Worm (Caenorhabditis elegans) whole organism, L2 larva: Measurements from ENCODE around the gene dhcr-24.

Experiments
- C34F6.9 ChIP-seq: fragments of 150-350 bp; optimal IDR thresholded peaks from 2 replicates; lab custom pipeline; 2014; ENCODE audit warnings: missing biosample characterization, missing genetic modification characterization
- F13H6.1 ChIP-seq: sonication (generic microtip); optimal IDR thresholded peaks from 2 replicates; lab custom pipeline; 2016; ENCODE audit warnings: missing genetic modification characterization, missing compliant biosample characterization
- R02D3.7 ChIP-seq: fragments of 150-350 bp; optimal IDR thresholded peaks from 2 replicates; lab custom pipeline; 2014; ENCODE audit warnings: missing biosample characterization, missing genetic modification characterization
- Y55F3AM.14 ChIP-seq: fragments of 200-800 bp; sonication (Bioruptor generic); optimal IDR thresholded peaks from 2 replicates; lab custom pipeline; 2018; ENCODE audit warnings: mild to moderate bottlenecking, missing genetic modification characterization, missing compliant biosample characterization
- aly-2 ChIP-seq: fragments of 150-350 bp; optimal IDR thresholded peaks from 2 replicates; lab custom pipeline; 2014; ENCODE audit warnings: missing biosample characterization, missing genetic modification characterization
- ama-1 ChIP-seq: fragments of 150-350 bp; optimal IDR thresholded peaks from 2 replicates; lab custom pipeline; 2018; ENCODE audit warnings: inconsistent platforms
- blmp-1 ChIP-seq: sonication (generic microtip); optimal IDR thresholded peaks from 2 replicates; lab custom pipeline; 2017; ENCODE audit warnings: missing genetic modification characterization, mild to moderate bottlenecking, missing compliant biosample characterization, antibody characterized with exemption, moderate library complexity; ENCODE audit not compliant: insufficient read depth
- ceh-16 ChIP-seq: fragments of 150-350 bp; optimal IDR thresholded peaks from 2 replicates; lab custom pipeline; 2014; ENCODE audit warnings: missing biosample characterization, missing genetic modification characterization
- crh-2 ChIP-seq: sonication (generic microtip); optimal IDR thresholded peaks from 2 replicates; lab custom pipeline; 2017; ENCODE audit warnings: missing biosample characterization, missing genetic modification characterization
- dmd-4 ChIP-seq: sonication (generic microtip); optimal IDR thresholded peaks from 2 replicates; lab custom pipeline; 2017; ENCODE audit warnings: missing biosample characterization, missing genetic modification characterization
- egl-27 ChIP-seq: sonication (generic microtip); optimal IDR thresholded peaks from 3 replicates; lab custom pipeline; 2017; ENCODE audit warnings: missing biosample characterization, missing genetic modification reagents, missing genetic modification characterization
- elt-1 ChIP-seq: fragments of 150-350 bp; optimal IDR thresholded peaks from 2 replicates; lab custom pipeline; 2014; ENCODE audit warnings: missing biosample characterization, missing genetic modification characterization
- fos-1 ChIP-seq: fragments of 150-350 bp; optimal IDR thresholded peaks from 2 replicates; lab custom pipeline; 2014; ENCODE audit warnings: missing biosample characterization, missing genetic modification characterization
- lin-11 ChIP-seq: fragments of 150-350 bp; sonication (generic microtip); optimal IDR thresholded peaks from 2 replicates; lab custom pipeline; 2014; ENCODE audit warnings: missing biosample characterization, missing genetic modification characterization, inconsistent platforms, mixed read lengths
- lin-13 ChIP-seq: fragments of 150-350 bp; optimal IDR thresholded peaks from 2 replicates; lab custom pipeline; 2014; ENCODE audit warnings: missing biosample characterization, missing genetic modification reagents, missing genetic modification characterization
- lin-39 ChIP-seq: fragments of 150-350 bp; optimal IDR thresholded peaks from 2 replicates; lab custom pipeline; 2014; ENCODE audit warnings: missing biosample characterization, missing genetic modification reagents, missing genetic modification characterization
- lsy-2 ChIP-seq, 2 experiments: fragments of 150-350 bp in 1 of 2; sonication (generic microtip) in 1 of 2; optimal IDR thresholded peaks; 2 replicates each; lab custom pipeline; 2014 to 2017; ENCODE audit warnings: missing biosample characterization in 2 of 2, missing genetic modification characterization in 2 of 2
- mab-5 ChIP-seq: fragments of 150-350 bp; optimal IDR thresholded peaks from 2 replicates; lab custom pipeline; 2014; ENCODE audit warnings: missing biosample characterization, missing genetic modification characterization
- mdl-1 ChIP-seq, 2 experiments: fragments of 150-350 bp in 1 of 2; sonication (generic microtip) in 1 of 2; optimal IDR thresholded peaks; 2 replicates each; lab custom pipeline; 2017; ENCODE audit warnings: missing biosample characterization in 2 of 2, missing genetic modification characterization in 2 of 2
- nhr-10 ChIP-seq: sonication (generic microtip); optimal IDR thresholded peaks from 2 replicates; lab custom pipeline; 2017; ENCODE audit warnings: missing biosample characterization, missing genetic modification characterization
- nhr-11 ChIP-seq: fragments of 150-350 bp; optimal IDR thresholded peaks from 2 replicates; lab custom pipeline; 2014; ENCODE audit warnings: missing biosample characterization, missing genetic modification characterization
- nhr-12 ChIP-seq: fragments of 150-350 bp; optimal IDR thresholded peaks from 2 replicates; lab custom pipeline; 2014; ENCODE audit warnings: missing biosample characterization, missing genetic modification characterization
- nhr-129 ChIP-seq: fragments of 150-350 bp; optimal IDR thresholded peaks from 2 replicates; lab custom pipeline; 2014; ENCODE audit warnings: missing biosample characterization, missing genetic modification characterization
- nhr-21 ChIP-seq: fragments of 150-350 bp; optimal IDR thresholded peaks from 2 replicates; lab custom pipeline; 2014; ENCODE audit warnings: missing biosample characterization, missing genetic modification characterization
- nhr-23 ChIP-seq: fragments of 150-350 bp; optimal IDR thresholded peaks from 2 replicates; lab custom pipeline; 2014; ENCODE audit warnings: missing biosample characterization, missing genetic modification reagents, missing genetic modification characterization
- nhr-237 ChIP-seq: fragments of 150-350 bp; optimal IDR thresholded peaks from 2 replicates; lab custom pipeline; 2014; ENCODE audit warnings: missing biosample characterization, missing genetic modification characterization
- nhr-25 ChIP-seq: fragments of 150-350 bp; sonication (generic microtip); optimal IDR thresholded peaks from 3 replicates; lab custom pipeline; 2014; ENCODE audit warnings: missing biosample characterization, missing genetic modification characterization
- nhr-6 ChIP-seq: fragments of 150-350 bp; optimal IDR thresholded peaks from 2 replicates; lab custom pipeline; 2014; ENCODE audit warnings: missing biosample characterization, missing genetic modification characterization
- sem-4 ChIP-seq: fragments of 150-350 bp; optimal IDR thresholded peaks from 2 replicates; lab custom pipeline; 2014; ENCODE audit warnings: missing biosample characterization, missing genetic modification reagents, missing genetic modification characterization
- skn-1 ChIP-seq: sonication (generic microtip); optimal IDR thresholded peaks from 2 replicates; lab custom pipeline; 2017; ENCODE audit warnings: missing biosample characterization, missing genetic modification characterization
- sma-3 ChIP-seq: sonication (generic microtip); optimal IDR thresholded peaks from 2 replicates; lab custom pipeline; 2016; ENCODE audit warnings: missing genetic modification reagents, missing genetic modification characterization, missing compliant biosample characterization
- sma-9 ChIP-seq, 2 experiments: fragments of 150-350 bp in 1 of 2; sonication (generic microtip) in 1 of 2; optimal IDR thresholded peaks; 2 replicates each; lab custom pipeline; 2014 to 2016; ENCODE audit warnings: missing genetic modification characterization in 2 of 2, mild to moderate bottlenecking in 1 of 2, missing biosample characterization in 1 of 2, missing compliant biosample characterization in 1 of 2, missing genetic modification reagents in 1 of 2, moderate library complexity in 1 of 2
- snpc-4 ChIP-seq: fragments of 150-350 bp; optimal IDR thresholded peaks from 2 replicates; lab custom pipeline; 2014; ENCODE audit warnings: missing biosample characterization, missing genetic modification characterization
- unc-39 ChIP-seq: fragments of 150-350 bp; optimal IDR thresholded peaks from 2 replicates; lab custom pipeline; 2014; ENCODE audit warnings: missing biosample characterization, missing genetic modification characterization
- unc-55 ChIP-seq: fragments of 150-350 bp; sonication (generic microtip); optimal IDR thresholded peaks from 3 replicates; lab custom pipeline; 2014; ENCODE audit warnings: missing biosample characterization, missing genetic modification reagents, missing genetic modification characterization
- unc-62 ChIP-seq: fragments of 150-350 bp; optimal IDR thresholded peaks from 2 replicates; lab custom pipeline; 2014; ENCODE audit warnings: missing biosample characterization, missing genetic modification reagents, missing genetic modification characterization
- zag-1 ChIP-seq: fragments of 150-350 bp; optimal IDR thresholded peaks from 2 replicates; lab custom pipeline; 2014; ENCODE audit warnings: missing biosample characterization, missing genetic modification characterization
- ztf-11 ChIP-seq: sonication (generic microtip); optimal IDR thresholded peaks from 2 replicates; lab custom pipeline; 2017; ENCODE audit warnings: missing biosample characterization, missing genetic modification characterization

dhcr-24 gene

ce11 chrX:2596605-2597004 lies 32.7 kb upstream of the dhcr-24 start:
- peak; percentile 36 for TF ChIP-seq sma-9 (GFP tag; optimal IDR thresholded peaks at IDR 0.05; lab: Kevin White, UChicago)
- no peak for TF ChIP-seq sma-9 (tag; optimal IDR thresholded peaks at IDR 0.05; lab: Kevin White, UChicago)
- TF ChIP-seq nhr-23 (tag; lab: Kevin White, UChicago) = no peak
- peak in 1 of 2 experiments; percentile 52 for TF ChIP-seq lsy-2 (tag; optimal IDR thresholded peaks at IDR 0.05; lab: Kevin White, UChicago)
- no peak for TF ChIP-seq ztf-11 (tag; lab: Kevin White, UChicago)
- TF ChIP-seq crh-2 = peak; percentile 8
- no peak for TF ChIP-seq ama-1
- peak; percentile 59 for TF ChIP-seq nhr-21 (tag; lab: Kevin White, UChicago)
- TF ChIP-seq nhr-6 = peak; percentile 57

- TF ChIP-seq skn-1 (tag; lab: Kevin White, UChicago) = no peak
- no peak for TF ChIP-seq nhr-11 (tag; lab: Kevin White, UChicago)
- no peak for TF ChIP-seq crh-2
- TF ChIP-seq blmp-1 (tag; lab: Kevin White, UChicago) = no peak
- no peak for TF ChIP-seq dmd-4 (tag; lab: Kevin White, UChicago)
- no peak for TF ChIP-seq lin-39
- no peak for TF ChIP-seq sma-3 (GFP tag; lab: Kevin White, UChicago)
- TF ChIP-seq aly-2 (tag; lab: Kevin White, UChicago) = no peak
- TF ChIP-seq egl-27 (tag; lab: Kevin White, UChicago) = no peak
Observed at ce11 chrX:2595757-2596059, 31.8 kb upstream of the dhcr-24 start.

- no peak for TF ChIP-seq nhr-23 (tag; lab: Kevin White, UChicago)
- peak in 1 of 2 experiments; percentile 40 for TF ChIP-seq lsy-2 (tag; optimal IDR thresholded peaks at IDR 0.05; lab: Kevin White, UChicago)
- TF ChIP-seq mab-5 (tag; lab: Kevin White, UChicago) = peak; percentile 34
- no peak for TF ChIP-seq nhr-25
- TF ChIP-seq nhr-237 (tag; lab: Kevin White, UChicago) = no peak
- peak; percentile 47 for TF ChIP-seq zag-1 (tag; lab: Kevin White, UChicago)
- TF ChIP-seq F13H6.1 = peak; percentile 43
- TF ChIP-seq nhr-10 (tag; lab: Kevin White, UChicago) = no peak
- no peak for TF ChIP-seq sma-9 (GFP tag; optimal IDR thresholded peaks at IDR 0.05; lab: Kevin White, UChicago)
- no peak for TF ChIP-seq sma-9 (tag; optimal IDR thresholded peaks at IDR 0.05; lab: Kevin White, UChicago)
- TF ChIP-seq mdl-1 (tag; optimal IDR thresholded peaks at IDR 0.05; lab: Kevin White, UChicago) = no peak
- no peak for TF ChIP-seq nhr-12 (tag; lab: Kevin White, UChicago)
- peak; percentile 52 for TF ChIP-seq nhr-129
- TF ChIP-seq C34F6.9 = peak; percentile 58
- TF ChIP-seq lin-13 (GFP tag; lab: Kevin White, UChicago) = peak; percentile 30
- TF ChIP-seq nhr-6 = peak; percentile 2
- TF ChIP-seq ceh-16 = no peak
- TF ChIP-seq nhr-21 (tag; lab: Kevin White, UChicago) = no peak
- TF ChIP-seq crh-2 = peak; percentile 23
- peak; percentile 40 for TF ChIP-seq sem-4 (tag; lab: Kevin White, UChicago)
- peak; percentile 79 for TF ChIP-seq unc-55
Observed at ce11 chrX:2595027-2595756, 31.2 kb upstream of the dhcr-24 start.

ce11 chrX:2593703-2594102 lies 29.8 kb upstream of the dhcr-24 start, which contains the start of the genes nhr-40 and T03G6.7:
nhr-40 (plus strand) TSS chrX:2594003.
T03G6.7 (plus strand) TSS chrX:2594039.
- TF ChIP-seq sem-4 (tag; lab: Kevin White, UChicago) (no peak), lin-11 (tag; lab: Kevin White, UChicago) (no peak), nhr-25 (no peak), R02D3.7 (no peak), skn-1 (tag; lab: Kevin White, UChicago) (no peak), unc-62 (no peak), lin-39 (no peak), nhr-21 (tag; lab: Kevin White, UChicago) (no peak), Y55F3AM.14 (no peak), lsy-2 (tag; optimal IDR thresholded peaks at IDR 0.05; lab: Kevin White, UChicago) (no peak), elt-1 (tag; lab: Kevin White, UChicago) (no peak), unc-55 (no peak), fos-1 (tag; lab: Kevin White, UChicago) (no peak), sma-3 (GFP tag; lab: Kevin White, UChicago) (no peak), F13H6.1 (no peak), snpc-4 (tag; lab: Kevin White, UChicago) (no peak), dmd-4 (tag; lab: Kevin White, UChicago) (no peak), mdl-1 (tag; optimal IDR thresholded peaks at IDR 0.05; lab: Kevin White, UChicago) (no peak), unc-39 (tag; lab: Kevin White, UChicago) (no peak)
